Fruit fly (Drosophila melanogaster): Measurements from ENCODE around the gene CG13992.

CG13992 gene

DNA sequence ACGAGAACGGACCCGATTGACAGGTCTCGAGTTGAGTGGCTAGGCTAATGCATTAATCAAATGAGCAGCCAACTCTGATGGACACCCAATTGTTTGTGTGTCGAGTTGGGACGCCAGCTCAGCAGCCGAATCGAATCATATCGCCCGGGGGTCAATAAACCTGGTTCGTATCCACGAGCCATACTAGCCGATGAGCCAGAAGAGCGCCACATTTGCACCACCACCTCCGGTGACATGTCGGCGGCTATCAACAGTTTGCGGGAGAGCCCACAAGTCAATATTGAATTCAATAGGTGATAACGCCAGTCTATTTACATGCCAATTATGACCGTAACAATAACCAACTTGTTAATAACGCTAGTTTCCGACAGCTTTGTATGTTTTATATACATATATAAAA, 6.6 kb upstream of the CG13992 start (continued):
- TF ChIP-seq unpg (GFP tag; optimal IDR thresholded peaks at IDR 0.05) (peak; percentile 55), CG6813 (GFP tag; optimal IDR thresholded peaks at IDR 0.05) (peak; percentile 73), corto (GFP tag; optimal IDR thresholded peaks at IDR 0.05) (no peak), CG10543 (GFP tag; optimal IDR thresholded peaks at IDR 0.05) (peak; percentile 84), CG30431 (GFP tag; optimal IDR thresholded peaks at IDR 0.05) (no peak), Atf6 (GFP tag; IDR thresholded peaks at IDR 0.05) (peak; percentile 61; the same call in 1 of the 2 replicates), pb (GFP tag; optimal IDR thresholded peaks at IDR 0.05) (no peak), salm (tag; optimal IDR thresholded peaks at IDR 0.05) (peak; percentile 45), Ets97D (GFP tag; optimal IDR thresholded peaks at IDR 0.05) (no peak), sens-2 (GFP tag; IDR thresholded peaks at IDR 0.05) (no peak), CG1792 (GFP tag; optimal IDR thresholded peaks at IDR 0.05) (no peak), E2f2 (GFP tag; IDR thresholded peaks at IDR 0.05) (no peak), CG3163 (GFP tag; optimal IDR thresholded peaks at IDR 0.05) (peak; percentile 4), CG15011 (GFP tag; optimal IDR thresholded peaks at IDR 0.05) (peak; percentile 59), Neu2 (GFP tag; optimal IDR thresholded peaks at IDR 0.05; ENCODE audit: borderline replicate concordance) (no peak), CG31388 (GFP tag; optimal IDR thresholded peaks at IDR 0.05) (no peak), inv (GFP tag; IDR thresholded peaks at IDR 0.05; ENCODE audit: partially characterized antibody) (no peak), pan (optimal IDR thresholded peaks at IDR 0.05) (no peak), pan (GFP tag; optimal IDR thresholded peaks at IDR 0.05 in 1 of 2, IDR thresholded peaks at IDR 0.05 in 1 of 2) (peak in 1 of 2 experiments; percentile 57), Lim3 (GFP tag; IDR thresholded peaks at IDR 0.05) (no peak), CG4404 (GFP tag; IDR thresholded peaks at IDR 0.05) (no peak), CG17568 (GFP tag; optimal IDR thresholded peaks at IDR 0.05) (peak; percentile 69), CG11695 (GFP tag; IDR thresholded peaks at IDR 0.05) (peak; percentile 27; the same call in 1 of the 3 replicates), scrt (GFP tag; optimal IDR thresholded peaks at IDR 0.05) (peak; percentile 63), Oli (tag; optimal IDR thresholded peaks at IDR 0.05) (no peak), HmgZ (tag; optimal IDR thresholded peaks at IDR 0.05) (peak; percentile 56), CG14050 (GFP tag; IDR thresholded peaks at IDR 0.05) (peak; percentile 41; the same call in 1 of the 3 replicates), NfI (GFP tag; optimal IDR thresholded peaks at IDR 0.05) (peak; percentile 45), CG4617 (GFP tag; optimal IDR thresholded peaks at IDR 0.05; ENCODE audit: borderline replicate concordance) (no peak), CG12744 (GFP tag; optimal IDR thresholded peaks at IDR 0.05) (no peak), CTCF (GFP tag; optimal IDR thresholded peaks at IDR 0.05) (no peak), lbe (GFP tag; optimal IDR thresholded peaks at IDR 0.05) (no peak), Dref (GFP tag; IDR thresholded peaks at IDR 0.05) (no peak), CG1832 (GFP tag; optimal IDR thresholded peaks at IDR 0.05) (no peak), amos (GFP tag; IDR thresholded peaks at IDR 0.05; ENCODE audit: partially characterized antibody) (no peak), CG42726 (GFP tag; IDR thresholded peaks at IDR 0.05; ENCODE audit: partially characterized antibody) (no peak), CG13894 (tag; optimal IDR thresholded peaks at IDR 0.05) (peak; percentile 27), grn (GFP tag; optimal IDR thresholded peaks at IDR 0.05) (no peak), MESR4 (GFP tag; optimal IDR thresholded peaks at IDR 0.05) (peak; percentile 6), fd102C (GFP tag; optimal IDR thresholded peaks at IDR 0.05) (no peak), eve (GFP tag; optimal IDR thresholded peaks at IDR 0.05) (no peak), CG14014 (GFP tag; IDR thresholded peaks at IDR 0.05) (peak; percentile 54; the same call in 1 of the 2 replicates), CG31441 (GFP tag; IDR thresholded peaks at IDR 0.05) (peak; percentile 47; the same call in 1 of the 2 replicates), cad (GFP tag; optimal IDR thresholded peaks at IDR 0.05) (no peak), CG17186 (GFP tag; optimal IDR thresholded peaks at IDR 0.05) (no peak), wek (GFP tag; optimal IDR thresholded peaks at IDR 0.05) (peak; percentile 78), CG7786 (GFP tag; optimal IDR thresholded peaks at IDR 0.05) (peak; percentile 0), CG10366 (GFP tag; IDR thresholded peaks at IDR 0.05) (no peak), CG18599 (GFP tag; optimal IDR thresholded peaks at IDR 0.05) (peak; percentile 78), HLH54F (GFP tag; optimal IDR thresholded peaks at IDR 0.05) (no peak), gfzf (GFP tag; optimal IDR thresholded peaks at IDR 0.05) (no peak)
